Fruit fly (Drosophila melanogaster): ENCODE results near the gene Mps1.

Mps1 gene

dm6 chr3R:17703691-17704537 lies 32.8 kb downstream of the Mps1 start (continued):
- TF ChIP-seq B-H2 (GFP tag; optimal IDR thresholded peaks at IDR 0.05) = peak; percentile 66
- peak in 1 of 2 experiments; percentile 98 for TF ChIP-seq Eip74EF (GFP tag; optimal IDR thresholded peaks at IDR 0.05)
- TF ChIP-seq hb (GFP tag; IDR thresholded peaks at IDR 0.05; ENCODE audit: partially characterized antibody) = no peak
- peak; percentile 93 for TF ChIP-seq ac (GFP tag; optimal IDR thresholded peaks at IDR 0.05)
- TF ChIP-seq sug (tag; optimal IDR thresholded peaks at IDR 0.05) = peak; percentile 88
- peak; percentile 98 for TF ChIP-seq CG11398 (GFP tag; optimal IDR thresholded peaks at IDR 0.05)
- peak; percentile 99 for TF ChIP-seq chn (GFP tag; optimal IDR thresholded peaks at IDR 0.05)
- TF ChIP-seq CG3726 (GFP tag; IDR thresholded peaks at IDR 0.05) = peak; percentile 99
- peak; percentile 100 for TF ChIP-seq tio (GFP tag; optimal IDR thresholded peaks at IDR 0.05)
- peak; percentile 99 for TF ChIP-seq ranshi (GFP tag; IDR thresholded peaks at IDR 0.05)
- peak; percentile 94 for TF ChIP-seq CG8359 (GFP tag; optimal IDR thresholded peaks at IDR 0.05; ENCODE audit: borderline replicate concordance)
- peak; percentile 99 for TF ChIP-seq pho (GFP tag; optimal IDR thresholded peaks at IDR 0.05)
- TF ChIP-seq aop (GFP tag; IDR thresholded peaks at IDR 0.05) = peak; percentile 93
- peak; percentile 99 for TF ChIP-seq Camta (GFP tag; optimal IDR thresholded peaks at IDR 0.05)
- TF ChIP-seq CG15696 (tag; optimal IDR thresholded peaks at IDR 0.05) = peak; percentile 84
- TF ChIP-seq hbn (GFP tag; IDR thresholded peaks at IDR 0.05; ENCODE audit: partially characterized antibody) = no peak
- TF ChIP-seq Tbp (GFP tag; optimal IDR thresholded peaks at IDR 0.05) = no peak
- TF ChIP-seq ind (GFP tag; optimal IDR thresholded peaks at IDR 0.05) = peak; percentile 99
- TF ChIP-seq CG11695 (GFP tag; IDR thresholded peaks at IDR 0.05) = peak; percentile 99
- peak; percentile 98 for TF ChIP-seq salm (tag; optimal IDR thresholded peaks at IDR 0.05)
- no peak for TF ChIP-seq CG8478 (optimal IDR thresholded peaks at IDR 0.05)
- peak; percentile 99 for TF ChIP-seq Six4 (GFP tag; optimal IDR thresholded peaks at IDR 0.05)
- TF ChIP-seq lmd (GFP tag; IDR thresholded peaks at IDR 0.05) = peak; percentile 99
- peak; percentile 79 for TF ChIP-seq Sry-δ (GFP tag; optimal IDR thresholded peaks at IDR 0.05)
- peak; percentile 99 for TF ChIP-seq zfh1 (GFP tag; IDR thresholded peaks at IDR 0.05)
- TF ChIP-seq Fer3 (tag; optimal IDR thresholded peaks at IDR 0.05) = peak; percentile 99
- peak; percentile 99 for TF ChIP-seq Chrac-16 (GFP tag; optimal IDR thresholded peaks at IDR 0.05)
- TF ChIP-seq CG4707 (GFP tag; optimal IDR thresholded peaks at IDR 0.05) = peak; percentile 95
- peak; percentile 99 for TF ChIP-seq ara (GFP tag; IDR thresholded peaks at IDR 0.05)
- no peak for TF ChIP-seq h (optimal IDR thresholded peaks at IDR 0.05)
- peak; percentile 99 for TF ChIP-seq Rx (GFP tag; IDR thresholded peaks at IDR 0.05)
- TF ChIP-seq CG6683 (GFP tag; optimal IDR thresholded peaks at IDR 0.05) = peak; percentile 96
- TF ChIP-seq shn (GFP tag; optimal IDR thresholded peaks at IDR 0.05) = peak; percentile 99
- peak; percentile 99 for TF ChIP-seq gro (GFP tag; optimal IDR thresholded peaks at IDR 0.05)
- TF ChIP-seq slou (GFP tag; optimal IDR thresholded peaks at IDR 0.05) = peak; percentile 99
- TF ChIP-seq wdn (GFP tag; IDR thresholded peaks at IDR 0.05) = peak; percentile 98
- no peak for TF ChIP-seq CG6791 (GFP tag; IDR thresholded peaks at IDR 0.05; ENCODE audit: partially characterized antibody)
- peak; percentile 99 for TF ChIP-seq Abd-B (GFP tag; optimal IDR thresholded peaks at IDR 0.05)
- peak; percentile 99 for TF ChIP-seq gcm2 (GFP tag; optimal IDR thresholded peaks at IDR 0.05)
- no peak for TF ChIP-seq pita (GFP tag; optimal IDR thresholded peaks at IDR 0.05)
- peak; percentile 99 for TF ChIP-seq CG18599 (GFP tag; optimal IDR thresholded peaks at IDR 0.05)
- TF ChIP-seq Deaf1 (tag; optimal IDR thresholded peaks at IDR 0.05) = peak; percentile 95
- TF ChIP-seq fd3F (GFP tag; optimal IDR thresholded peaks at IDR 0.05) = peak; percentile 99
- peak; percentile 33 for TF ChIP-seq gfzf (GFP tag; optimal IDR thresholded peaks at IDR 0.05)
- TF ChIP-seq ems (GFP tag; optimal IDR thresholded peaks at IDR 0.05) = peak; percentile 99
- peak; percentile 97 for TF ChIP-seq CG11696 (GFP tag; IDR thresholded peaks at IDR 0.05)
- peak; percentile 92 for TF ChIP-seq crol (GFP tag; IDR thresholded peaks at IDR 0.05)
- TF ChIP-seq Aef1 (GFP tag; IDR thresholded peaks at IDR 0.05) = peak; percentile 99
- peak; percentile 88 for TF ChIP-seq CG33557 (GFP tag; optimal IDR thresholded peaks at IDR 0.05)
- peak; percentile 99 for TF ChIP-seq Max (GFP tag; optimal IDR thresholded peaks at IDR 0.05)
